Worm (Caenorhabditis elegans) whole organism, early embryonic: ENCODE measurements around the gene F10G7.12.

ENCODE experiments used
- aly-1 ChIP-seq: sonication (generic microtip); optimal IDR thresholded peaks from 2 replicates; lab custom pipeline; 2016; ENCODE audit warnings: missing genetic modification characterization, missing compliant biosample characterization
- ama-1 ChIP-seq: fragments of 150-350 bp; optimal IDR thresholded peaks from 2 replicates; lab custom pipeline; 2014
- ets-7 ChIP-seq: sonication (generic microtip); optimal IDR thresholded peaks from 2 replicates; lab custom pipeline; 2016; ENCODE audit warnings: missing genotype, missing genetic modification characterization, missing compliant biosample characterization
- hnd-1 ChIP-seq: sonication (generic microtip); optimal IDR thresholded peaks from 2 replicates; lab custom pipeline; 2016; ENCODE audit warnings: missing genetic modification characterization, missing compliant biosample characterization
- tbx-37 ChIP-seq: fragments of 200-800 bp; sonication (Bioruptor generic); conservative IDR thresholded peaks from 2 replicates; pipeline ENCODE4 v1.3.6; 2022; ENCODE audit warnings: missing genetic modification reagents, missing genetic modification characterization, missing compliant biosample characterization

ce11 chrII:4683693-4684092 lies 5.9 kb upstream of the F10G7.12 start, which contains the start of gene sre-40:
- TF ChIP-seq tbx-37 (GFP tag; lab: Robert Waterston, UW) (no peak), ama-1 (lab: Kevin White, UChicago) (no peak), ets-7 (tag; lab: Kevin White, UChicago) (no peak), aly-1 (tag; lab: Kevin White, UChicago) (no peak), hnd-1 (tag; lab: Kevin White, UChicago) (no peak)
